Fruit fly (Drosophila melanogaster) whole organism, prepupa: ENCODE results near the gene wdb.

Experiments used
- Blimp-1 ChIP-seq: fragments of 200-800 bp; sonication (Bioruptor generic); optimal IDR thresholded peaks from 3 replicates; lab custom pipeline; 2017; ENCODE audit warnings: missing biosample characterization, missing genetic modification characterization, mild to moderate bottlenecking, moderate library complexity, missing genetic modification reagents
- CG10631 ChIP-seq: fragments of 200-800 bp; sonication (Bioruptor generic); optimal IDR thresholded peaks from 2 replicates; lab custom pipeline; 2016; ENCODE audit warnings: missing biosample characterization, missing genetic modification characterization
- CG11294 ChIP-seq: fragments of 200-800 bp; sonication (Bioruptor generic); IDR thresholded peaks from 2 replicates; pipeline ENCODE4 v1.3.6; 2022; ENCODE audit warnings: missing biosample characterization, missing genetic modification characterization
- CG11902 ChIP-seq: fragments of 200-800 bp; sonication (Bioruptor generic); optimal IDR thresholded peaks from 3 replicates; lab custom pipeline; 2016; ENCODE audit warnings: missing biosample characterization, missing genetic modification characterization
- CG15336 ChIP-seq: fragments of 200-800 bp; sonication (Bioruptor generic); IDR thresholded peaks from 2 replicates; pipeline ENCODE4 v1.3.6; 2022; ENCODE audit warnings: missing biosample characterization, missing genetic modification characterization
- CG1621 ChIP-seq: fragments of 200-800 bp; sonication (Bioruptor generic); optimal IDR thresholded peaks from 3 replicates; lab custom pipeline; 2018; ENCODE audit warnings: missing biosample characterization, mild to moderate bottlenecking, missing genetic modification characterization
- CG3032 ChIP-seq: fragments of 200-800 bp; optimal IDR thresholded peaks from 2 replicates; lab custom pipeline; 2019; ENCODE audit warnings: missing biosample characterization, mild to moderate bottlenecking, missing genetic modification characterization, moderate library complexity
- CG31627 ChIP-seq: fragments of 200-800 bp; sonication (Bioruptor generic); optimal IDR thresholded peaks from 3 replicates; lab custom pipeline; 2016; ENCODE audit warnings: missing biosample characterization, missing genetic modification characterization
- CG32006 ChIP-seq: fragments of 200-800 bp; sonication (Bioruptor generic); optimal IDR thresholded peaks from 3 replicates; lab custom pipeline; 2017; ENCODE audit warnings: missing biosample characterization, mild to moderate bottlenecking, missing genetic modification characterization
- CG3919 ChIP-seq: fragments of 200-800 bp; sonication (Bioruptor generic); optimal IDR thresholded peaks from 3 replicates; lab custom pipeline; 2016; ENCODE audit warnings: missing biosample characterization, missing genetic modification characterization
- CG4318 ChIP-seq: fragments of 200-800 bp; sonication (Bioruptor generic); optimal IDR thresholded peaks from 3 replicates; lab custom pipeline; 2017; ENCODE audit warnings: missing biosample characterization, mild to moderate bottlenecking, missing genetic modification characterization
- CG6163 ChIP-seq: fragments of 200-800 bp; sonication (Bioruptor generic); IDR thresholded peaks from 3 replicates; pipeline ENCODE4 v1.3.6; 2022; ENCODE audit warnings: missing biosample characterization, missing genetic modification characterization
- CG6792 ChIP-seq: fragments of 200-800 bp; sonication (Bioruptor generic); optimal IDR thresholded peaks from 3 replicates; lab custom pipeline; 2016; ENCODE audit warnings: missing biosample characterization, missing genetic modification characterization
- CG8319 ChIP-seq: fragments of 200-800 bp; sonication (Bioruptor generic); optimal IDR thresholded peaks from 3 replicates; lab custom pipeline; 2016; ENCODE audit warnings: missing biosample characterization, missing genetic modification characterization
- CG8632 ChIP-seq: fragments of 200-800 bp; sonication (Bioruptor generic); optimal IDR thresholded peaks from 3 replicates; lab custom pipeline; 2016; ENCODE audit warnings: missing biosample characterization, missing genetic modification characterization
- CG9139 ChIP-seq: fragments of 200-800 bp; sonication (Bioruptor generic); optimal IDR thresholded peaks from 3 replicates; lab custom pipeline; 2017; ENCODE audit warnings: missing biosample characterization, mild to moderate bottlenecking, missing genetic modification characterization
- Eip75B ChIP-seq: fragments of 200-800 bp; sonication (Bioruptor generic); optimal IDR thresholded peaks from 3 replicates; lab custom pipeline; 2016; ENCODE audit warnings: missing biosample characterization, missing genetic modification characterization
- Eip93F ChIP-seq: fragments of 200-800 bp; sonication (Bioruptor generic); optimal IDR thresholded peaks from 2 replicates; lab custom pipeline; 2016; ENCODE audit warnings: missing biosample characterization, mild to moderate bottlenecking, missing genetic modification characterization
- Ets21C ChIP-seq: fragments of 200-800 bp; sonication (Bioruptor generic); optimal IDR thresholded peaks from 3 replicates; lab custom pipeline; 2016; ENCODE audit warnings: missing biosample characterization, missing genetic modification characterization
- Gug ChIP-seq: fragments of 200-800 bp; sonication (Bioruptor generic); IDR thresholded peaks from 2 replicates; pipeline ENCODE4 v1.3.6; 2022; ENCODE audit warnings: missing biosample characterization, missing genetic modification characterization
- Hr38 ChIP-seq: sonication (Bioruptor generic); optimal IDR thresholded peaks from 2 replicates; lab custom pipeline; 2016; ENCODE audit warnings: missing biosample characterization, missing genetic modification characterization
- Lpt ChIP-seq: fragments of 200-800 bp; sonication (Bioruptor generic); optimal IDR thresholded peaks from 3 replicates; lab custom pipeline; 2016; ENCODE audit warnings: missing biosample characterization, missing genetic modification characterization
- OdsH ChIP-seq: fragments of 200-800 bp; sonication (Bioruptor generic); optimal IDR thresholded peaks from 3 replicates; lab custom pipeline; 2016; ENCODE audit warnings: missing biosample characterization, missing genetic modification characterization
- Smox ChIP-seq: fragments of 200-800 bp; sonication (Bioruptor generic); optimal IDR thresholded peaks from 3 replicates; lab custom pipeline; 2016; ENCODE audit warnings: missing biosample characterization, missing genetic modification characterization
- Sox14 ChIP-seq: fragments of 200-800 bp; sonication (Bioruptor generic); optimal IDR thresholded peaks from 3 replicates; lab custom pipeline; 2016; ENCODE audit warnings: missing biosample characterization, missing genetic modification characterization
- achi ChIP-seq: fragments of 200-800 bp; sonication (Bioruptor generic); optimal IDR thresholded peaks from 3 replicates; lab custom pipeline; 2016; ENCODE audit warnings: missing biosample characterization, missing genetic modification characterization
- acj6 ChIP-seq: fragments of 200-800 bp; sonication (Bioruptor generic); optimal IDR thresholded peaks from 3 replicates; lab custom pipeline; 2016; ENCODE audit warnings: missing biosample characterization, missing genetic modification characterization
- dsx ChIP-seq: fragments of 200-800 bp; optimal IDR thresholded peaks from 3 replicates; lab custom pipeline; 2019; ENCODE audit warnings: missing biosample characterization, mild to moderate bottlenecking, missing genetic modification characterization, moderate library complexity; ENCODE audit not compliant: poor library complexity, severe bottlenecking
- eg ChIP-seq: fragments of 200-800 bp; sonication (Bioruptor generic); IDR thresholded peaks from 3 replicates; pipeline ENCODE4 v1.3.6; 2022; ENCODE audit warnings: missing biosample characterization, missing genetic modification characterization
- esn ChIP-seq: fragments of 200-800 bp; sonication (Bioruptor generic); optimal IDR thresholded peaks from 2 replicates; lab custom pipeline; 2016; ENCODE audit warnings: missing biosample characterization, mild to moderate bottlenecking, missing genetic modification characterization, moderate library complexity
- fd59A ChIP-seq: fragments of 200-800 bp; sonication (Bioruptor generic); optimal IDR thresholded peaks from 2 replicates; lab custom pipeline; 2017; ENCODE audit warnings: missing biosample characterization, mild to moderate bottlenecking, missing genetic modification characterization, missing genetic modification reagents
- fd85E ChIP-seq: fragments of 200-800 bp; sonication (Bioruptor generic); optimal IDR thresholded peaks from 3 replicates; lab custom pipeline; 2016; ENCODE audit warnings: missing biosample characterization, missing genetic modification characterization
- fkh ChIP-seq: fragments of 200-800 bp; sonication (Bioruptor generic); optimal IDR thresholded peaks from 3 replicates; lab custom pipeline; 2017; ENCODE audit warnings: missing biosample characterization, mild to moderate bottlenecking, missing genetic modification characterization, moderate library complexity
- net ChIP-seq: fragments of 200-800 bp; sonication (Bioruptor generic); optimal IDR thresholded peaks from 3 replicates; lab custom pipeline; 2016; ENCODE audit warnings: missing biosample characterization, missing genetic modification characterization
- pdm3 ChIP-seq: fragments of 200-800 bp; sonication (Bioruptor generic); optimal IDR thresholded peaks from 3 replicates; lab custom pipeline; 2016; ENCODE audit warnings: missing biosample characterization, missing genetic modification characterization
- spab ChIP-seq: fragments of 200-800 bp; sonication (Bioruptor generic); optimal IDR thresholded peaks from 2 replicates; lab custom pipeline; 2017; ENCODE audit warnings: missing biosample characterization, mild to moderate bottlenecking, missing genetic modification characterization, missing genetic modification reagents
- ss ChIP-seq, 2 experiments: fragments of 200-800 bp; sonication (Bioruptor generic); optimal IDR thresholded peaks; 2 replicates in 1 of 2; 3 replicates in 1 of 2; lab custom pipeline; 2017 to 2018; ENCODE audit warnings: mild to moderate bottlenecking in 2 of 2, missing biosample characterization in 2 of 2, missing genetic modification characterization in 2 of 2, moderate library complexity in 1 of 2

wdb gene

dm6 chr3R:27553921-27554320, 28.1 kb downstream of the wdb start (continued):
- peak; percentile 57 for TF ChIP-seq Blimp-1
- TF ChIP-seq CG3919 = peak; percentile 90
- no peak for TF ChIP-seq Eip93F (GFP tag; lab: Kevin White, UChicago)
- no peak for TF ChIP-seq CG1621
- peak; percentile 47 to 59 for TF ChIP-seq ss (GFP tag; optimal IDR thresholded peaks at IDR 0.05; lab: Kevin White, UChicago)
- no peak for TF ChIP-seq dsx (GFP tag; lab: Kevin White, UChicago)
- peak; percentile 84 for TF ChIP-seq Sox14 (GFP tag; lab: Kevin White, UChicago)
- no peak for TF ChIP-seq CG9139 (GFP tag; lab: Kevin White, UChicago)
- peak; percentile 75 for TF ChIP-seq Lpt (GFP tag; lab: Kevin White, UChicago)
- peak; percentile 85 for TF ChIP-seq achi (GFP tag; lab: Kevin White, UChicago)
- peak; percentile 88 for TF ChIP-seq CG32006 (GFP tag; lab: Kevin White, UChicago)
- peak; percentile 62 for TF ChIP-seq fd59A (GFP tag; lab: Kevin White, UChicago)
- peak; percentile 93 for TF ChIP-seq CG15336 (GFP tag; lab: Robert Waterston, UW)
- peak; percentile 88 for TF ChIP-seq eg (GFP tag; lab: Robert Waterston, UW)
- TF ChIP-seq CG10631 (GFP tag; lab: Kevin White, UChicago) = peak; percentile 78
- peak; percentile 88 for TF ChIP-seq OdsH (GFP tag; lab: Kevin White, UChicago)
- peak; percentile 91 for TF ChIP-seq esn (GFP tag; lab: Kevin White, UChicago)
- TF ChIP-seq net (GFP tag; lab: Kevin White, UChicago) = peak; percentile 82
- peak; percentile 75 for TF ChIP-seq CG4318 (GFP tag; lab: Kevin White, UChicago)
- TF ChIP-seq CG8319 (GFP tag; lab: Kevin White, UChicago) = peak; percentile 91
- peak; percentile 94 for TF ChIP-seq CG6163
- peak; percentile 89 for TF ChIP-seq CG6792 (GFP tag; lab: Kevin White, UChicago)
- TF ChIP-seq Smox (GFP tag; lab: Kevin White, UChicago) = peak; percentile 83

DNA sequence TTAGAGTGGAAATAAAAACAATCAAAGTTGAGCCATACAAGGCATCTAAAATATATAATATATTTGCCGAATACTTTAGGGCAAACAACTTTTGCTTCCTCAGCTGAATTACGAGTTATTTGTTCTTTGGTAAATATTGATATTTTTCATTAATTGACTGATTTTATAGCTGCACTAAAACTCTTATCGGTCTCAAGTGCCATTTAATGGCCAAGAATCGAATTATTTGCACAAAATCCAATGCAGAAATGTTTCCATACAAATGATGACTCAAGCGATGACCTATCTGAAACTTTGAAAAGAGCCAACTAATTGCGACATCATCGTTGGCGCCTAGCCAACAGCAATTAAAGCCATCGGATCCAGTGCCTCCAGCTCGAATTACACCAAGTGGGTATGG, 28.7 kb downstream of the wdb start:
- no peak for TF ChIP-seq Hr38
- no peak for TF ChIP-seq pdm3 (GFP tag; lab: Kevin White, UChicago)
- no peak for TF ChIP-seq CG8632 (GFP tag; lab: Kevin White, UChicago)
- no peak for TF ChIP-seq CG8319 (GFP tag; lab: Kevin White, UChicago)
- no peak for TF ChIP-seq CG11902
- no peak for TF ChIP-seq fkh (GFP tag; lab: Kevin White, UChicago)
- no peak for TF ChIP-seq spab
- no peak for TF ChIP-seq acj6
- no peak for TF ChIP-seq Gug
- TF ChIP-seq CG9139 (GFP tag; lab: Kevin White, UChicago) = no peak

dm6 chr3R:27552710-27553109, 29.3 kb downstream of the wdb start:
- TF ChIP-seq fd85E (GFP tag; lab: Kevin White, UChicago) = no peak
- TF ChIP-seq Blimp-1 = no peak
- no peak for TF ChIP-seq CG11294 (GFP tag; lab: Robert Waterston, UW)
- TF ChIP-seq Hr38 = no peak
- TF ChIP-seq CG32006 (GFP tag; lab: Kevin White, UChicago) = no peak
- TF ChIP-seq Ets21C (GFP tag; lab: Kevin White, UChicago) = no peak
- TF ChIP-seq eg (GFP tag; lab: Robert Waterston, UW) = no peak

DNA sequence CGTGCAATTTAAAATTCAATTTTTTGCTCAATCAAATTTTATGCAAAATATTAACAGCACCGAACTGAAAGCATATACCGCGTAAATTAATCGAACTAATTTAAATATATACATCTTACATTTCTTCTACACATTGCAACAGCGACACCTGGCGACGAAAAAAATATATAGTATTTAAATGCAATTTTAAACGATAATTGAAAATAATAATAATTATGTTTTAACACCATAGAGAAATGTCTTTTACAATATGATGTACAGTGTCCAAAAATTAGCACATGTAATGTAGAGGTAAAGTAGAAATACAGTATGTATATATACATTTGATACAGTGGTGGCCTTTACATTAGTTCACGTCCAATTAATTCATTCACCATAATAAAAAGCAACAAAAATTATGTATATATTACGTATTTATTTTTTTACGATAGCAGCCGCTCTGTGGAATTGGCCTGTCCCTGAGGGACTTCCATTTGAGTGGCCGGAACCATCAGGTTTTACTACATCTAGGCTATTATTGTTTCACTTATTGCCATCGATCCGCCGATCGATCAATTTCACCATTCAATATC, 34.6 kb downstream of the wdb start:
- TF ChIP-seq CG3032 (tag; lab: Kevin White, UChicago) (no peak), Eip75B (GFP tag; lab: Kevin White, UChicago) (no peak), CG15336 (GFP tag; lab: Robert Waterston, UW) (no peak), Gug (no peak), CG31627 (GFP tag; lab: Kevin White, UChicago) (no peak), OdsH (GFP tag; lab: Kevin White, UChicago) (no peak), Blimp-1 (no peak), ss (GFP tag; optimal IDR thresholded peaks at IDR 0.05; lab: Kevin White, UChicago) (no peak), Smox (GFP tag; lab: Kevin White, UChicago) (no peak), CG6792 (GFP tag; lab: Kevin White, UChicago) (no peak)
